Fruit fly (Drosophila melanogaster): ENCODE results near the gene BG642167.

BG642167 gene

dm6 chr3R:25806145-25806544 lies at the start of gene BG642167:
TSS of gene BG642167 (plus strand) at chr3R:25806445.
- TF ChIP-seq CG32006 (GFP tag; optimal IDR thresholded peaks at IDR 0.05) (no peak), Smox (GFP tag; optimal IDR thresholded peaks at IDR 0.05) (no peak), ss (GFP tag; optimal IDR thresholded peaks at IDR 0.05) (no peak), vri (GFP tag; optimal IDR thresholded peaks at IDR 0.05) (no peak), esn (GFP tag; optimal IDR thresholded peaks at IDR 0.05) (no peak), lz (GFP tag; optimal IDR thresholded peaks at IDR 0.05) (no peak), net (GFP tag; optimal IDR thresholded peaks at IDR 0.05) (no peak), CG6854 (GFP tag; optimal IDR thresholded peaks at IDR 0.05) (no peak), Sox102F (GFP tag; optimal IDR thresholded peaks at IDR 0.05) (no peak), CG10669 (GFP tag; optimal IDR thresholded peaks at IDR 0.05) (no peak), CG1621 (tag; optimal IDR thresholded peaks at IDR 0.05) (no peak), CG11762 (GFP tag; optimal IDR thresholded peaks at IDR 0.05; ENCODE audit: insufficient read depth) (no peak), Met (GFP tag; optimal IDR thresholded peaks at IDR 0.05) (no peak), CG11902 (GFP tag; optimal IDR thresholded peaks at IDR 0.05) (no peak), CG6808 (GFP tag; optimal IDR thresholded peaks at IDR 0.05) (no peak), spab (GFP tag; optimal IDR thresholded peaks at IDR 0.05) (no peak), svp (GFP tag) (no peak), Ets96B (tag; optimal IDR thresholded peaks at IDR 0.05) (no peak)

DNA sequence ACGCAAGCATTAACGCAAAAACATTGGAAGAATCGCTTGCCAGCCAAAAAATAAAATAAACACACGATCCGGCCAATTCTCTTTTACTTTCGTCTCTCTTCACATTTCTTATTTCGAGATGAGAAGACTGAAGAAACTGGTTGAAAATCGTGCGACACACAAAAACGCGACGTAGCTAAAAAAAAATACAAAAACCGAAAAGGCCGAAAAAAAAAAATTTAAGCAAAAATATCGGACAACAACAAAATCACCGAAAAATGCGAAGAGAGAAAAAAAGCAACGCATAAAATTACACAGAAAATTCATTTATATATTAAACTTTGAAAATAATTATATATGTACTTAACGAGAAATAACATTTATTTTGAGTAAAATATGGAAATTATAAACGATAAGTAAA lies 46.8 kb upstream of the BG642167 start:
- peak; percentile 36; the same call in 1 of the 2 replicates for TF ChIP-seq CG15336 (GFP tag; IDR thresholded peaks at IDR 0.05)
- peak; percentile 20 for TF ChIP-seq acj6 (GFP tag; optimal IDR thresholded peaks at IDR 0.05)
- peak; percentile 50 for TF ChIP-seq CG6276 (GFP tag; optimal IDR thresholded peaks at IDR 0.05)
- no peak for TF ChIP-seq fd59A (GFP tag; optimal IDR thresholded peaks at IDR 0.05)
- TF ChIP-seq spab (GFP tag; optimal IDR thresholded peaks at IDR 0.05): no peak
- peak; percentile 38 for TF ChIP-seq CG34406 (GFP tag; optimal IDR thresholded peaks at IDR 0.05)
- peak; percentile 60 for TF ChIP-seq CG8632 (GFP tag; optimal IDR thresholded peaks at IDR 0.05)
- no peak for TF ChIP-seq OdsH (GFP tag; optimal IDR thresholded peaks at IDR 0.05)
- no peak for TF ChIP-seq CG1621 (tag; optimal IDR thresholded peaks at IDR 0.05)
- peak; percentile 8 for TF ChIP-seq vri (GFP tag; optimal IDR thresholded peaks at IDR 0.05)
- TF ChIP-seq CG6808 (GFP tag; optimal IDR thresholded peaks at IDR 0.05): no peak
- TF ChIP-seq Eip78C (GFP tag): peak; percentile 41
- TF ChIP-seq CG7368 (GFP tag; optimal IDR thresholded peaks at IDR 0.05): no peak
- TF ChIP-seq pdm3 (GFP tag; optimal IDR thresholded peaks at IDR 0.05): peak; percentile 28
- no peak for TF ChIP-seq CG11762 (GFP tag; optimal IDR thresholded peaks at IDR 0.05; ENCODE audit: insufficient read depth)
- TF ChIP-seq CG8119 (GFP tag; IDR thresholded peaks at IDR 0.05): peak; percentile 49; the same call in 2 of the 3 replicates
- no peak for TF ChIP-seq Blimp-1 (GFP tag; optimal IDR thresholded peaks at IDR 0.05)
- peak; percentile 76 for TF ChIP-seq eg (GFP tag; IDR thresholded peaks at IDR 0.05)
- peak; percentile 52 for TF ChIP-seq net (GFP tag; optimal IDR thresholded peaks at IDR 0.05)

DNA sequence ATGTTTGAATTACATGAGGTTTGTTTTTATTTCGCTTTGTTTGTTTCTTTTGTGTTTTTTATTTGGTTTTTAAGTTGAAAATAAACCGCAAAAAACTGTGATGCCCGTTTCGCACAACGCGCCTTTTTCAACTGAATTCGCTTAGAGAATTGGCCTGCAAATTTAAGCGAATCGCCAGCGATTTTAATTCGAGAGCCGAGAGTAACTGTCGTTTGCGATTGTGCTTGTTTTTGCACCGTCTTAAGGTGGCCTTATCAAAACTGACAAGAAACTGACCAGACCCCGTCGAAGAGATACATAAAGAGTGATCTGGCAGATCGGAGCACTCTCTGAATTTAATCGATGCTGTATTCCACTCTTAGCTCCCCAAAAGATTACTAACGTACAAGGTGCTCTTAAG lies 46.1 kb upstream of the BG642167 start:
- TF ChIP-seq CG11902 (GFP tag; optimal IDR thresholded peaks at IDR 0.05) (no peak), ss (GFP tag; optimal IDR thresholded peaks at IDR 0.05) (peak in 1 of 2 experiments; percentile 1), achi (GFP tag; optimal IDR thresholded peaks at IDR 0.05) (no peak), Hr39 (GFP tag; optimal IDR thresholded peaks at IDR 0.05) (no peak), CG15336 (GFP tag; IDR thresholded peaks at IDR 0.05) (peak; percentile 49), eg (GFP tag; IDR thresholded peaks at IDR 0.05) (peak; percentile 73), salr (GFP tag; optimal IDR thresholded peaks at IDR 0.05) (no peak), CG3919 (GFP tag; optimal IDR thresholded peaks at IDR 0.05) (no peak), lz (GFP tag; optimal IDR thresholded peaks at IDR 0.05) (no peak), Eip75B (GFP tag; optimal IDR thresholded peaks at IDR 0.05) (no peak), CG32006 (GFP tag; optimal IDR thresholded peaks at IDR 0.05) (peak; percentile 17), Sox15 (GFP tag; optimal IDR thresholded peaks at IDR 0.05) (no peak), CG8119 (GFP tag; IDR thresholded peaks at IDR 0.05) (peak; percentile 52; the same call in 2 of the 3 replicates), CG6792 (GFP tag; optimal IDR thresholded peaks at IDR 0.05) (no peak), CG6276 (GFP tag; optimal IDR thresholded peaks at IDR 0.05) (peak; percentile 42), CG6163 (GFP tag; IDR thresholded peaks at IDR 0.05) (peak; percentile 46; the same call in 2 of the 3 replicates), svp (GFP tag) (peak; percentile 43), CG11294 (GFP tag; IDR thresholded peaks at IDR 0.05) (no peak), dac (GFP tag; optimal IDR thresholded peaks at IDR 0.05) (no peak), CG9139 (GFP tag; optimal IDR thresholded peaks at IDR 0.05) (no peak)

All from whole organism, prepupa.